Worm (Caenorhabditis elegans) whole organism, L3 larva: Measurements from ENCODE around the gene Y42G9A.2.

Experiments
- R02D3.7 ChIP-seq: fragments of 150-350 bp; optimal IDR thresholded peaks from 2 replicates; lab custom pipeline; 2014; ENCODE audit warnings: missing biosample characterization, missing genetic modification characterization
- ZK546.5 ChIP-seq: sonication (generic microtip); optimal IDR thresholded peaks from 2 replicates; lab custom pipeline; 2017; ENCODE audit warnings: missing biosample characterization, missing genetic modification characterization
- aly-2 ChIP-seq: fragments of 150-350 bp; optimal IDR thresholded peaks from 2 replicates; lab custom pipeline; 2014; ENCODE audit warnings: missing biosample characterization, missing genetic modification characterization
- ama-1 ChIP-seq: fragments of 150-350 bp; optimal IDR thresholded peaks from 2 replicates; lab custom pipeline; 2018
- ceh-16 ChIP-seq: sonication (generic microtip); optimal IDR thresholded peaks from 2 replicates; lab custom pipeline; 2017; ENCODE audit warnings: missing biosample characterization, missing genetic modification characterization
- ceh-28 ChIP-seq: fragments of 150-350 bp; optimal IDR thresholded peaks from 2 replicates; lab custom pipeline; 2014; ENCODE audit warnings: missing biosample characterization, missing genetic modification reagents, missing genetic modification characterization
- ceh-82 ChIP-seq: fragments of 150-350 bp; optimal IDR thresholded peaks from 2 replicates; lab custom pipeline; 2014; ENCODE audit warnings: missing biosample characterization, missing genetic modification characterization
- ceh-9 ChIP-seq: sonication (generic microtip); optimal IDR thresholded peaks from 2 replicates; lab custom pipeline; 2018; ENCODE audit warnings: missing biosample characterization, missing genetic modification characterization
- daf-12 ChIP-seq: fragments of 150-350 bp; optimal IDR thresholded peaks from 2 replicates; lab custom pipeline; 2014; ENCODE audit warnings: missing biosample characterization, missing genetic modification reagents, missing genetic modification characterization
- egl-27 ChIP-seq: sonication (generic microtip); optimal IDR thresholded peaks from 4 replicates; lab custom pipeline; 2017; ENCODE audit warnings: missing biosample characterization, missing genetic modification reagents, missing genetic modification characterization
- egl-5 ChIP-seq: fragments of 150-350 bp; optimal IDR thresholded peaks from 2 replicates; lab custom pipeline; 2017; ENCODE audit warnings: missing biosample characterization, missing genetic modification reagents, missing genetic modification characterization, inconsistent platforms
- elt-1 ChIP-seq: fragments of 150-350 bp; optimal IDR thresholded peaks from 2 replicates; lab custom pipeline; 2014; ENCODE audit warnings: missing biosample characterization, missing genetic modification characterization
- elt-2 ChIP-seq: sonication (generic microtip); optimal IDR thresholded peaks from 2 replicates; lab custom pipeline; 2016; ENCODE audit warnings: missing genetic modification reagents, mild to moderate bottlenecking, missing genetic modification characterization, missing compliant biosample characterization
- elt-3 ChIP-seq, 3 experiments: fragments of 150-350 bp in 1 of 3; sonication (generic microtip) in 2 of 3; optimal IDR thresholded peaks; 2 replicates in 2 of 3; 4 replicates in 1 of 3; lab custom pipeline; 2014 to 2017; ENCODE audit warnings: missing biosample characterization in 3 of 3, missing genetic modification characterization in 3 of 3
- eor-1 ChIP-seq, 2 experiments: fragments of 150-350 bp; optimal IDR thresholded peaks; 2 replicates each; lab custom pipeline; 2014 to 2018; ENCODE audit warnings: missing biosample characterization in 2 of 2, missing genetic modification characterization in 2 of 2
- fkh-10 ChIP-seq: sonication (generic microtip); optimal IDR thresholded peaks from 2 replicates; lab custom pipeline; 2017; ENCODE audit warnings: missing biosample characterization, missing genetic modification reagents, missing genetic modification characterization
- fkh-2 ChIP-seq: fragments of 150-350 bp; optimal IDR thresholded peaks from 2 replicates; lab custom pipeline; 2014; ENCODE audit warnings: missing biosample characterization, missing genetic modification reagents, missing genetic modification characterization
- fos-1 ChIP-seq: fragments of 150-350 bp; optimal IDR thresholded peaks from 2 replicates; lab custom pipeline; 2014; ENCODE audit warnings: missing biosample characterization, missing genetic modification characterization
- hmg-11 ChIP-seq: sonication (generic microtip); optimal IDR thresholded peaks from 2 replicates; lab custom pipeline; 2016; ENCODE audit warnings: missing genetic modification characterization, missing compliant biosample characterization
- jun-1 ChIP-seq: fragments of 150-350 bp; optimal IDR thresholded peaks from 2 replicates; lab custom pipeline; 2014; ENCODE audit warnings: missing biosample characterization, missing genetic modification reagents, missing genetic modification characterization
- lin-15B ChIP-seq: fragments of 150-350 bp; optimal IDR thresholded peaks from 2 replicates; lab custom pipeline; 2014; ENCODE audit warnings: missing biosample characterization, missing genetic modification characterization
- lin-39 ChIP-seq: fragments of 150-350 bp; optimal IDR thresholded peaks from 2 replicates; lab custom pipeline; 2018; ENCODE audit warnings: missing biosample characterization, missing genetic modification reagents, missing genetic modification characterization
- lsy-12 ChIP-seq: sonication (generic microtip); optimal IDR thresholded peaks from 2 replicates; lab custom pipeline; 2016; ENCODE audit warnings: mild to moderate bottlenecking, missing genetic modification characterization, missing compliant biosample characterization
- mdl-1 ChIP-seq: fragments of 150-350 bp; optimal IDR thresholded peaks from 2 replicates; lab custom pipeline; 2014; ENCODE audit warnings: missing biosample characterization, missing genetic modification characterization
- mml-1 ChIP-seq: fragments of 150-350 bp; sonication (generic microtip); optimal IDR thresholded peaks from 3 replicates; lab custom pipeline; 2014; ENCODE audit warnings: missing biosample characterization, missing genetic modification characterization
- nfya-1 ChIP-seq: sonication (generic microtip); optimal IDR thresholded peaks from 2 replicates; lab custom pipeline; 2017; ENCODE audit warnings: missing genetic modification characterization, mild to moderate bottlenecking, missing compliant biosample characterization, antibody characterized with exemption, moderate library complexity; ENCODE audit not compliant: insufficient read depth
- nhr-11 ChIP-seq: fragments of 150-350 bp; optimal IDR thresholded peaks from 2 replicates; lab custom pipeline; 2014; ENCODE audit warnings: missing biosample characterization, missing genetic modification characterization
- nhr-12 ChIP-seq: fragments of 150-350 bp; optimal IDR thresholded peaks from 2 replicates; lab custom pipeline; 2014; ENCODE audit warnings: missing biosample characterization, missing genetic modification characterization
- nhr-23 ChIP-seq: fragments of 150-350 bp; optimal IDR thresholded peaks from 2 replicates; lab custom pipeline; 2014; ENCODE audit warnings: missing biosample characterization, missing genetic modification reagents, missing genetic modification characterization
- nhr-237 ChIP-seq: fragments of 150-350 bp; optimal IDR thresholded peaks from 2 replicates; lab custom pipeline; 2014; ENCODE audit warnings: missing biosample characterization, missing genetic modification characterization
- nhr-25 ChIP-seq: sonication (generic microtip); optimal IDR thresholded peaks from 2 replicates; lab custom pipeline; 2017; ENCODE audit warnings: missing biosample characterization, missing genetic modification characterization
- nhr-28 ChIP-seq: fragments of 150-350 bp; optimal IDR thresholded peaks from 2 replicates; lab custom pipeline; 2014; ENCODE audit warnings: missing biosample characterization, missing genetic modification characterization
- nhr-43 ChIP-seq: sonication (generic microtip); optimal IDR thresholded peaks from 2 replicates; lab custom pipeline; 2016; ENCODE audit warnings: mild to moderate bottlenecking, missing genetic modification characterization, missing compliant biosample characterization; ENCODE audit not compliant: poor library complexity, severe bottlenecking
- nhr-67 ChIP-seq: fragments of 150-350 bp; optimal IDR thresholded peaks from 2 replicates; lab custom pipeline; 2014; ENCODE audit warnings: missing biosample characterization, missing genetic modification characterization
- nhr-76 ChIP-seq: fragments of 150-350 bp; sonication (generic microtip); optimal IDR thresholded peaks from 5 replicates; lab custom pipeline; 2014; ENCODE audit warnings: missing biosample characterization, missing genetic modification characterization
- nhr-77 ChIP-seq: fragments of 150-350 bp; optimal IDR thresholded peaks from 2 replicates; lab custom pipeline; 2014; ENCODE audit warnings: missing biosample characterization, missing genetic modification characterization
- pha-4 ChIP-seq: fragments of 150-350 bp; optimal IDR thresholded peaks from 2 replicates; lab custom pipeline; 2014; ENCODE audit warnings: missing biosample characterization, missing genetic modification reagents, missing genetic modification characterization
- sea-2 ChIP-seq: fragments of 150-350 bp; sonication (generic microtip); optimal IDR thresholded peaks from 4 replicates; lab custom pipeline; 2014; ENCODE audit warnings: missing biosample characterization, missing genetic modification reagents, missing genetic modification characterization
- skn-1 ChIP-seq: fragments of 150-350 bp; optimal IDR thresholded peaks from 2 replicates; lab custom pipeline; 2014; ENCODE audit warnings: missing biosample characterization, missing genetic modification characterization
- snpc-4 ChIP-seq: fragments of 150-350 bp; optimal IDR thresholded peaks from 2 replicates; lab custom pipeline; 2014; ENCODE audit warnings: missing biosample characterization, missing genetic modification characterization
- unc-39 ChIP-seq: sonication (generic microtip); optimal IDR thresholded peaks from 4 replicates; lab custom pipeline; 2017; ENCODE audit warnings: missing biosample characterization, missing genetic modification characterization
- zag-1 ChIP-seq: fragments of 150-350 bp; optimal IDR thresholded peaks from 2 replicates; lab custom pipeline; 2014; ENCODE audit warnings: missing biosample characterization, missing genetic modification characterization
- ztf-11 ChIP-seq: fragments of 150-350 bp; optimal IDR thresholded peaks from 2 replicates; lab custom pipeline; 2014; ENCODE audit warnings: missing biosample characterization, missing genetic modification characterization
- ztf-4 ChIP-seq: fragments of 150-350 bp; optimal IDR thresholded peaks from 2 replicates; lab custom pipeline; 2014; ENCODE audit warnings: missing biosample characterization, missing genetic modification characterization

Y42G9A.2 gene

DNA sequence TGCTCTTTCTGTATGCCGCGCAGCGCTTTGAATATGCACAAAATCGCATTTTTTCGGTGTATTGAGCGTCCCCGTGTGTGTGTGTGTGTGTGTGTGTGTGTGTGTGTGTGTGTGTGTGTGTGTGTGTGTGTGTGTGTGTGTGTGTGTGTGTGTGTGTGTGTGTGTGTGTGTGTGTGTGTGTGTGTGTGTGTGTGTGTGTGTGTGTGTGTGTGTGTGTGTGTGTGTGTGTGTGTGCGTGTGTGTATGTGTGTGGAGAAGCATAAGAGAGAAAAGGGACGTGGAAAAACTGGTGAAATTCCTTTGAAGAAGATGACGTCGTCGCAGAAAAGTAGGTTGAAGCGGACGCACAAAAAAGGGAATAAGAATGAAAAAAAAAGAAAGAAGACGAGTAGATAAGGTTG is 14.6 kb upstream of the Y42G9A.2 start:
- TF ChIP-seq nfya-1 (tag; lab: Kevin White, UChicago) (peak; percentile 27), fkh-10 (GFP tag; lab: Kevin White, UChicago) (peak; percentile 36), elt-2 (tag; lab: Kevin White, UChicago) (peak; percentile 50), lsy-12 (tag; lab: Kevin White, UChicago) (peak; percentile 87)

DNA sequence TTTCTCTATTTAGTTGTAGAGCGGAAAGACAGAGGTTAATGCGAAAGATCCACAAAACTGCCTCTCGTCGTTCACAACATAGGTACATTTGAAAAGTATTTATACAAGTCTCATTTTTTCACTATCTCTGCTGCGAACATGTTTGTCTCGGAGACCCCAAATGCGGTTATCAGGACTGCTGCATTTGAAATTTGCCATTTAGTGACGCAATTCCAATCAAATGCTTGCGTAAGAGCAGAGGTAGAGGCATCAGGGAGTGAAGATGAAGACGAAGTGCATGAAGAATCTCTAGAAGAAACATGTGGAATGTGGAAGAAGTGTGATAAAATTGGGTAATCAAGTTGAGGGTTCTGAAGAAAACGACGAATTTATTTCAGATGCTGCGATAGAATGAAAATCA is 13.9 kb upstream of the Y42G9A.2 start:
- TF ChIP-seq ceh-9 (tag; lab: Kevin White, UChicago) (no peak), elt-2 (tag; lab: Kevin White, UChicago) (peak; percentile 55), ztf-11 (tag; lab: Kevin White, UChicago) (no peak)

- TF ChIP-seq nfya-1 (tag; lab: Kevin White, UChicago) (peak; percentile 24), ztf-4 (tag; lab: Kevin White, UChicago) (no peak), nhr-28 (no peak), sea-2 (GFP tag; lab: Kevin White, UChicago) (no peak), ama-1 (lab: Kevin White, UChicago) (peak; percentile 12), snpc-4 (tag; lab: Kevin White, UChicago) (peak; percentile 31), fos-1 (tag; lab: Kevin White, UChicago) (no peak), eor-1 (tag; optimal IDR thresholded peaks at IDR 0.05; lab: Kevin White, UChicago) (no peak), elt-1 (tag; lab: Kevin White, UChicago) (no peak), unc-39 (no peak), lsy-12 (tag; lab: Kevin White, UChicago) (no peak), jun-1 (tag; lab: Kevin White, UChicago) (no peak), nhr-23 (tag; lab: Kevin White, UChicago) (no peak), lin-39 (peak; percentile 96), nhr-12 (tag; lab: Kevin White, UChicago) (no peak), mml-1 (tag; lab: Kevin White, UChicago) (no peak), hmg-11 (no peak), ztf-11 (tag; lab: Kevin White, UChicago) (no peak), egl-5 (tag; lab: Kevin White, UChicago) (no peak), ZK546.5 (tag; lab: Kevin White, UChicago) (no peak), nhr-25 (tag; lab: Kevin White, UChicago) (no peak), nhr-67 (tag; lab: Kevin White, UChicago) (no peak), ceh-16 (no peak), mdl-1 (no peak), nhr-11 (tag; lab: Kevin White, UChicago) (no peak), pha-4 (no peak), zag-1 (tag; lab: Kevin White, UChicago) (no peak), elt-2 (tag; lab: Kevin White, UChicago) (no peak), daf-12 (no peak), nhr-237 (tag; lab: Kevin White, UChicago) (no peak), elt-3 (tag; optimal IDR thresholded peaks at IDR 0.05; lab: Kevin White, UChicago) (no peak), nhr-43 (tag; lab: Kevin White, UChicago) (no peak), egl-27 (tag; lab: Kevin White, UChicago) (no peak), nhr-76 (no peak), ceh-28 (tag; lab: Kevin White, UChicago) (no peak), fkh-2 (tag; lab: Kevin White, UChicago) (no peak), R02D3.7 (tag; lab: Kevin White, UChicago) (no peak), lin-15B (tag; lab: Kevin White, UChicago) (no peak), fkh-10 (GFP tag; lab: Kevin White, UChicago) (peak; percentile 24), ceh-9 (tag; lab: Kevin White, UChicago) (no peak), skn-1 (tag; lab: Kevin White, UChicago) (no peak), aly-2 (no peak), nhr-77 (tag; lab: Kevin White, UChicago) (no peak), ceh-82 (no peak)
These were observed 12.8 kb upstream of the Y42G9A.2 start for ce11 chrIII:6135211-6135610.
